Worm (Caenorhabditis elegans) whole organism, L3 larva: Measurements from ENCODE around the gene pals-18.
"Not testable (repeated sequence)": the region's sequence is repeated elsewhere in the genome, so short reads cannot be mapped to it uniquely, and the experiment has no call there.

ENCODE experiments used
- ZK546.5 ChIP-seq: sonication (generic microtip); optimal IDR thresholded peaks from 2 replicates; lab custom pipeline; 2017; ENCODE audit warnings: missing biosample characterization, missing genetic modification characterization
- aly-2 ChIP-seq: fragments of 150-350 bp; optimal IDR thresholded peaks from 2 replicates; lab custom pipeline; 2014; ENCODE audit warnings: missing biosample characterization, missing genetic modification characterization
- ama-1 ChIP-seq: fragments of 150-350 bp; optimal IDR thresholded peaks from 2 replicates; lab custom pipeline; 2018
- ceh-28 ChIP-seq: fragments of 150-350 bp; optimal IDR thresholded peaks from 2 replicates; lab custom pipeline; 2014; ENCODE audit warnings: missing biosample characterization, missing genetic modification reagents, missing genetic modification characterization
- ceh-82 ChIP-seq: fragments of 150-350 bp; optimal IDR thresholded peaks from 2 replicates; lab custom pipeline; 2014; ENCODE audit warnings: missing biosample characterization, missing genetic modification characterization
- ceh-9 ChIP-seq: sonication (generic microtip); optimal IDR thresholded peaks from 2 replicates; lab custom pipeline; 2018; ENCODE audit warnings: missing biosample characterization, missing genetic modification characterization
- daf-12 ChIP-seq: fragments of 150-350 bp; optimal IDR thresholded peaks from 2 replicates; lab custom pipeline; 2014; ENCODE audit warnings: missing biosample characterization, missing genetic modification reagents, missing genetic modification characterization
- egl-5 ChIP-seq: fragments of 150-350 bp; optimal IDR thresholded peaks from 2 replicates; lab custom pipeline; 2017; ENCODE audit warnings: missing biosample characterization, missing genetic modification reagents, missing genetic modification characterization, inconsistent platforms
- elt-1 ChIP-seq: fragments of 150-350 bp; optimal IDR thresholded peaks from 2 replicates; lab custom pipeline; 2014; ENCODE audit warnings: missing biosample characterization, missing genetic modification characterization
- elt-2 ChIP-seq: sonication (generic microtip); optimal IDR thresholded peaks from 2 replicates; lab custom pipeline; 2016; ENCODE audit warnings: missing genetic modification reagents, mild to moderate bottlenecking, missing genetic modification characterization, missing compliant biosample characterization
- elt-3 ChIP-seq, 3 experiments: fragments of 150-350 bp in 1 of 3; sonication (generic microtip) in 2 of 3; optimal IDR thresholded peaks; 2 replicates in 2 of 3; 4 replicates in 1 of 3; lab custom pipeline; 2014 to 2017; ENCODE audit warnings: missing biosample characterization in 3 of 3, missing genetic modification characterization in 3 of 3
- fkh-10 ChIP-seq: sonication (generic microtip); optimal IDR thresholded peaks from 2 replicates; lab custom pipeline; 2017; ENCODE audit warnings: missing biosample characterization, missing genetic modification reagents, missing genetic modification characterization
- fkh-2 ChIP-seq: fragments of 150-350 bp; optimal IDR thresholded peaks from 2 replicates; lab custom pipeline; 2014; ENCODE audit warnings: missing biosample characterization, missing genetic modification reagents, missing genetic modification characterization
- fos-1 ChIP-seq: fragments of 150-350 bp; optimal IDR thresholded peaks from 2 replicates; lab custom pipeline; 2014; ENCODE audit warnings: missing biosample characterization, missing genetic modification characterization
- jun-1 ChIP-seq: fragments of 150-350 bp; optimal IDR thresholded peaks from 2 replicates; lab custom pipeline; 2014; ENCODE audit warnings: missing biosample characterization, missing genetic modification reagents, missing genetic modification characterization
- lin-15B ChIP-seq: fragments of 150-350 bp; optimal IDR thresholded peaks from 2 replicates; lab custom pipeline; 2014; ENCODE audit warnings: missing biosample characterization, missing genetic modification characterization
- lin-39 ChIP-seq: fragments of 150-350 bp; optimal IDR thresholded peaks from 2 replicates; lab custom pipeline; 2018; ENCODE audit warnings: missing biosample characterization, missing genetic modification reagents, missing genetic modification characterization
- lsy-12 ChIP-seq: sonication (generic microtip); optimal IDR thresholded peaks from 2 replicates; lab custom pipeline; 2016; ENCODE audit warnings: mild to moderate bottlenecking, missing genetic modification characterization, missing compliant biosample characterization
- mdl-1 ChIP-seq: fragments of 150-350 bp; optimal IDR thresholded peaks from 2 replicates; lab custom pipeline; 2014; ENCODE audit warnings: missing biosample characterization, missing genetic modification characterization
- nfya-1 ChIP-seq: sonication (generic microtip); optimal IDR thresholded peaks from 2 replicates; lab custom pipeline; 2017; ENCODE audit warnings: missing genetic modification characterization, mild to moderate bottlenecking, missing compliant biosample characterization, antibody characterized with exemption, moderate library complexity; ENCODE audit not compliant: insufficient read depth
- nhr-11 ChIP-seq: fragments of 150-350 bp; optimal IDR thresholded peaks from 2 replicates; lab custom pipeline; 2014; ENCODE audit warnings: missing biosample characterization, missing genetic modification characterization
- nhr-12 ChIP-seq: fragments of 150-350 bp; optimal IDR thresholded peaks from 2 replicates; lab custom pipeline; 2014; ENCODE audit warnings: missing biosample characterization, missing genetic modification characterization
- nhr-23 ChIP-seq: fragments of 150-350 bp; optimal IDR thresholded peaks from 2 replicates; lab custom pipeline; 2014; ENCODE audit warnings: missing biosample characterization, missing genetic modification reagents, missing genetic modification characterization
- nhr-237 ChIP-seq: fragments of 150-350 bp; optimal IDR thresholded peaks from 2 replicates; lab custom pipeline; 2014; ENCODE audit warnings: missing biosample characterization, missing genetic modification characterization
- nhr-25 ChIP-seq: sonication (generic microtip); optimal IDR thresholded peaks from 2 replicates; lab custom pipeline; 2017; ENCODE audit warnings: missing biosample characterization, missing genetic modification characterization
- nhr-28 ChIP-seq: fragments of 150-350 bp; optimal IDR thresholded peaks from 2 replicates; lab custom pipeline; 2014; ENCODE audit warnings: missing biosample characterization, missing genetic modification characterization
- nhr-43 ChIP-seq: sonication (generic microtip); optimal IDR thresholded peaks from 2 replicates; lab custom pipeline; 2016; ENCODE audit warnings: mild to moderate bottlenecking, missing genetic modification characterization, missing compliant biosample characterization; ENCODE audit not compliant: poor library complexity, severe bottlenecking
- pqm-1 ChIP-seq: fragments of 150-350 bp; optimal IDR thresholded peaks from 2 replicates; lab custom pipeline; 2017; ENCODE audit warnings: missing biosample characterization, missing genetic modification characterization, inconsistent platforms
- snpc-4 ChIP-seq: fragments of 150-350 bp; optimal IDR thresholded peaks from 2 replicates; lab custom pipeline; 2014; ENCODE audit warnings: missing biosample characterization, missing genetic modification characterization
- tbx-2 ChIP-seq: sonication (generic microtip); optimal IDR thresholded peaks from 2 replicates; lab custom pipeline; 2016; ENCODE audit warnings: mild to moderate bottlenecking, missing genetic modification characterization, missing compliant biosample characterization
- ztf-4 ChIP-seq: fragments of 150-350 bp; optimal IDR thresholded peaks from 2 replicates; lab custom pipeline; 2014; ENCODE audit warnings: missing biosample characterization, missing genetic modification characterization

pals-18 gene

ce11 chrIII:1403108-1403507, at the start of gene pals-18:
pals-18 (plus strand) TSS chrIII:1403408.
- TF ChIP-seq fos-1 (tag; lab: Kevin White, UChicago) = no peak
- TF ChIP-seq ceh-9 = no peak
- no peak for TF ChIP-seq nhr-25
- TF ChIP-seq ZK546.5 (tag; lab: Kevin White, UChicago) = no peak
- TF ChIP-seq ztf-4 = no peak
- TF ChIP-seq daf-12 (tag; lab: Kevin White, UChicago) = no peak
- TF ChIP-seq nhr-237 = no peak
- TF ChIP-seq lin-15B (tag; lab: Kevin White, UChicago) = no peak
- no peak for TF ChIP-seq nhr-28 (tag; lab: Kevin White, UChicago)
- TF ChIP-seq aly-2 (tag; lab: Kevin White, UChicago) = no peak
- no peak for TF ChIP-seq fkh-10 (GFP tag; lab: Kevin White, UChicago)
- TF ChIP-seq egl-5 = no peak

ce11 chrIII:1354523-1354922, 48.7 kb upstream of the pals-18 start:
- TF ChIP-seq nhr-12 (tag; lab: Kevin White, UChicago) (no peak), elt-3 (tag; optimal IDR thresholded peaks at IDR 0.05; lab: Kevin White, UChicago) (no peak), nhr-23 (tag; lab: Kevin White, UChicago) (no peak), nfya-1 (no peak), nhr-11 (tag; lab: Kevin White, UChicago) (no peak), elt-2 (tag; lab: Kevin White, UChicago) (no peak), nhr-43 (tag; lab: Kevin White, UChicago) (no peak), lin-39 (tag; lab: Kevin White, UChicago) (no peak), lin-15B (tag; lab: Kevin White, UChicago) (no peak), elt-1 (tag; lab: Kevin White, UChicago) (no peak), tbx-2 (no peak), fos-1 (tag; lab: Kevin White, UChicago) (no peak), pqm-1 (tag; lab: Kevin White, UChicago) (no peak), ceh-82 (tag; lab: Kevin White, UChicago) (no peak), jun-1 (tag; lab: Kevin White, UChicago) (no peak), ceh-9 (no peak), ceh-28 (tag; lab: Kevin White, UChicago) (no peak)

- TF ChIP-seq elt-2 (tag; lab: Kevin White, UChicago) = no peak
- no peak for TF ChIP-seq elt-3 (tag; optimal IDR thresholded peaks at IDR 0.05; lab: Kevin White, UChicago)
- TF ChIP-seq nhr-28 (tag; lab: Kevin White, UChicago) = no peak
- TF ChIP-seq fkh-2 (tag; lab: Kevin White, UChicago) = no peak
- no peak for TF ChIP-seq lsy-12
- no peak for TF ChIP-seq ceh-28 (tag; lab: Kevin White, UChicago)
- TF ChIP-seq mdl-1 (tag; lab: Kevin White, UChicago) = no peak
- TF ChIP-seq fkh-10 (GFP tag; lab: Kevin White, UChicago) = no peak
- TF ChIP-seq elt-1 (tag; lab: Kevin White, UChicago) = no peak
- TF ChIP-seq ZK546.5 (tag; lab: Kevin White, UChicago) = no peak
- TF ChIP-seq nhr-11 (tag; lab: Kevin White, UChicago) = no peak
These were observed 47.9 kb upstream of the pals-18 start, which contains the start of gene Y82E9BL.1 for ce11 chrIII:1355320-1355719. Y82E9BL.1 (minus strand) TSS chrIII:1355420.

ce11 chrIII:1357973-1358372, 45.2 kb upstream of the pals-18 start, which contains the start of gene Y82E9BR.8:
Y82E9BR.8 (minus strand) TSS chrIII:1358073.
- not testable (repeated sequence) for TF ChIP-seq snpc-4 (tag; lab: Kevin White, UChicago); nhr-237; ama-1 (lab: Kevin White, UChicago)

- TF ChIP-seq lin-39 (tag; lab: Kevin White, UChicago) (no peak), snpc-4 (tag; lab: Kevin White, UChicago) (no peak), ama-1 (lab: Kevin White, UChicago) (no peak)
- TF ChIP-seq, all 47 proteins: peak for 0
These were observed 43.5 kb upstream of the pals-18 start, which contains the start of gene Y82E9BR.9 for ce11 chrIII:1359669-1360068. Y82E9BR.9 (minus strand) TSS chrIII:1359769.

- no peak for TF ChIP-seq nhr-25
- no peak for TF ChIP-seq daf-12 (tag; lab: Kevin White, UChicago)
- TF ChIP-seq, all 47 proteins: peak for 0
These were observed 30.6 kb upstream of the pals-18 start for ce11 chrIII:1372563-1372962.
